Worm (Caenorhabditis elegans) whole organism, L4/young adult: ENCODE data around the gene R10D12.6.

Experiments used
- dao-5 ChIP-seq: sonication (generic microtip); optimal IDR thresholded peaks from 2 replicates; lab custom pipeline; 2016; ENCODE audit warnings: missing genotype, missing genetic modification characterization, moderate library complexity, missing compliant biosample characterization
- him-1 ChIP-seq: sonication (generic microtip); optimal IDR thresholded peaks from 2 replicates; lab custom pipeline; 2016; ENCODE audit warnings: missing genotype, missing genetic modification reagents, missing genetic modification characterization, missing compliant biosample characterization

DNA sequence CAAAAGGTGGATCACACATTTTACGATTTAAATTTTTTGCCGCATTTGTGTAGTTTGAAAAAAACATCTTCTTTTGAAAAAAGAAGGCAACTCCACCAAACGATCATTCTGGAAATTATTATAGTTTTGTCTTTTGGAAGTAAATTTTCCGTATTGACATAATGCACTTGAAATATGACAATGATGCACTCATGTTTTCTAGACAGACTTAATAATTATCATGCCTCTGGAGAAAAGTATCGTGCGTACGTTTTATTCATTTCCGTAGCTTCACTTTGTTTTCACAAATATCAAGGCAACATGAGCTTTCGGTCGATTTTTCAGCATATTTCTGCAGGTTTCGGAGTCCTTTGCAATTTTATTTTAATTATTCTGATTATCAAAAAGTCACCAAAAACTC, 30.8 kb upstream of the R10D12.6 start, which contains the start of gene str-250:
- TF ChIP-seq him-1 (tag; lab: Kevin White, UChicago): no peak
- TF ChIP-seq dao-5 (tag; lab: Kevin White, UChicago): no peak
